Worm (Caenorhabditis elegans): Measurements from ENCODE around the gene K04C2.8.

- TF ChIP-seq madf-5 (GFP tag; IDR thresholded peaks at IDR 0.05) (no peak), T26A8.4 (GFP tag; IDR thresholded peaks at IDR 0.05) (no peak), fkh-10 (GFP tag; optimal IDR thresholded peaks at IDR 0.05) (no peak), skn-1 (tag; optimal IDR thresholded peaks at IDR 0.05) (no peak), nhr-10 (tag; optimal IDR thresholded peaks at IDR 0.05) (no peak), ZK546.5 (tag; optimal IDR thresholded peaks at IDR 0.05) (no peak)
Measured at ce11 chrIII:6880797-6881196, 10.7 kb downstream of the K04C2.8 start, which contains the start of gene K04C2.7.
